Fruit fly (Drosophila melanogaster) whole organism: ENCODE measurements around the gene bab2.

Experiments
- CG8478 ChIP-seq: fragments of >200 bp; optimal IDR thresholded peaks from 2 replicates; lab custom pipeline; 2018; ENCODE audit warnings: inconsistent platforms
- Dll ChIP-seq: fragments of >200 bp; optimal IDR thresholded peaks from 2 replicates; lab custom pipeline; 2017
- EcR ChIP-seq, 2 experiments: fragments of >200 bp; optimal IDR thresholded peaks; 2 replicates each; lab custom pipeline; 2017; ENCODE audit warnings: missing biosample characterization in 2 of 2, missing genetic modification characterization in 2 of 2, missing genetic modification reagents in 2 of 2
- pan ChIP-seq: fragments of >200 bp; optimal IDR thresholded peaks from 2 replicates; lab custom pipeline; 2017
- psq ChIP-seq: fragments of >200 bp; optimal IDR thresholded peaks from 2 replicates; lab custom pipeline; 2017
- usp ChIP-seq: fragments of >200 bp; optimal IDR thresholded peaks from 2 replicates; lab custom pipeline; 2017; ENCODE audit warnings: missing biosample characterization, missing genetic modification characterization, mixed read lengths

The bab2 gene

dm6 chr3L:1169617-1170016 lies 7.5 kb downstream of the bab2 start:
- TF ChIP-seq Dll (lab: Kevin White, UChicago) (no peak), EcR (GFP tag; optimal IDR thresholded peaks at IDR 0.05; lab: Kevin White, UChicago) (no peak)

- TF ChIP-seq usp = no peak
- no peak for TF ChIP-seq psq
- no peak for TF ChIP-seq CG8478 (lab: Kevin White, UChicago)
- no peak for TF ChIP-seq pan (lab: Kevin White, UChicago)
- TF ChIP-seq EcR (GFP tag; optimal IDR thresholded peaks at IDR 0.05; lab: Kevin White, UChicago) = no peak
- TF ChIP-seq Dll (lab: Kevin White, UChicago) = no peak
These were observed 8.6 kb downstream of the bab2 start for dm6 chr3L:1168445-1168844.

dm6 chr3L:1166945-1167913 lies 9.8 kb downstream of the bab2 start:
- TF ChIP-seq pan (lab: Kevin White, UChicago) (no peak), Dll (lab: Kevin White, UChicago) (no peak), usp (no peak), CG8478 (lab: Kevin White, UChicago) (no peak), psq (no peak), EcR (GFP tag; optimal IDR thresholded peaks at IDR 0.05; lab: Kevin White, UChicago) (no peak)

- TF ChIP-seq Dll (lab: Kevin White, UChicago) (no peak), EcR (GFP tag; optimal IDR thresholded peaks at IDR 0.05; lab: Kevin White, UChicago) (no peak), CG8478 (lab: Kevin White, UChicago) (no peak), psq (no peak), pan (lab: Kevin White, UChicago) (no peak), usp (no peak)
These were observed 10.8 kb downstream of the bab2 start for dm6 chr3L:1166266-1166665.

- no peak for TF ChIP-seq Dll (lab: Kevin White, UChicago)
- no peak for TF ChIP-seq EcR (GFP tag; optimal IDR thresholded peaks at IDR 0.05; lab: Kevin White, UChicago)
- TF ChIP-seq psq = no peak
- TF ChIP-seq pan (lab: Kevin White, UChicago) = no peak
- no peak for TF ChIP-seq CG8478 (lab: Kevin White, UChicago)
- TF ChIP-seq usp = no peak
These were observed 11.3 kb downstream of the bab2 start for dm6 chr3L:1165808-1166207.

dm6 chr3L:1152540-1153348 lies 24.3 kb downstream of the bab2 start:
- TF ChIP-seq EcR (GFP tag; optimal IDR thresholded peaks at IDR 0.05; lab: Kevin White, UChicago) (no peak), Dll (lab: Kevin White, UChicago) (no peak), pan (lab: Kevin White, UChicago) (no peak), CG8478 (lab: Kevin White, UChicago) (no peak), psq (no peak), usp (no peak)

dm6 chr3L:1151691-1152090 lies 25.4 kb downstream of the bab2 start:
- TF ChIP-seq psq (no peak), pan (lab: Kevin White, UChicago) (no peak), Dll (lab: Kevin White, UChicago) (no peak), CG8478 (lab: Kevin White, UChicago) (no peak), usp (no peak), EcR (GFP tag; optimal IDR thresholded peaks at IDR 0.05; lab: Kevin White, UChicago) (no peak)

dm6 chr3L:1149230-1149629 lies 27.8 kb downstream of the bab2 start:
- TF ChIP-seq usp = no peak
- no peak for TF ChIP-seq Dll (lab: Kevin White, UChicago)
- no peak for TF ChIP-seq pan (lab: Kevin White, UChicago)
- TF ChIP-seq CG8478 (lab: Kevin White, UChicago) = no peak
- TF ChIP-seq EcR (GFP tag; optimal IDR thresholded peaks at IDR 0.05; lab: Kevin White, UChicago) = no peak
- TF ChIP-seq psq = no peak

dm6 chr3L:1146492-1146891 lies 30.6 kb downstream of the bab2 start:
- TF ChIP-seq psq (no peak), Dll (lab: Kevin White, UChicago) (no peak), CG8478 (lab: Kevin White, UChicago) (no peak), EcR (GFP tag; optimal IDR thresholded peaks at IDR 0.05; lab: Kevin White, UChicago) (no peak), pan (lab: Kevin White, UChicago) (no peak), usp (no peak)

dm6 chr3L:1140539-1140938 lies 36.5 kb downstream of the bab2 start:
- TF ChIP-seq usp (no peak), CG8478 (lab: Kevin White, UChicago) (no peak), pan (lab: Kevin White, UChicago) (no peak), psq (no peak), EcR (GFP tag; optimal IDR thresholded peaks at IDR 0.05; lab: Kevin White, UChicago) (no peak), Dll (lab: Kevin White, UChicago) (no peak)

dm6 chr3L:1139376-1139775 lies 37.7 kb downstream of the bab2 start:
- TF ChIP-seq psq = no peak
- no peak for TF ChIP-seq CG8478 (lab: Kevin White, UChicago)
- TF ChIP-seq usp = no peak

dm6 chr3L:1137509-1137908 lies 39.6 kb downstream of the bab2 start:
- TF ChIP-seq pan (lab: Kevin White, UChicago) (no peak), psq (no peak), Dll (lab: Kevin White, UChicago) (no peak), EcR (GFP tag; optimal IDR thresholded peaks at IDR 0.05; lab: Kevin White, UChicago) (no peak), usp (no peak), CG8478 (lab: Kevin White, UChicago) (no peak)
